Fruit fly (Drosophila melanogaster) whole organism, embryonic: ENCODE results near the gene CG14830.

Experiments used
- Atf3 ChIP-seq: fragments of 200-800 bp; sonication (Bioruptor generic); optimal IDR thresholded peaks from 3 replicates; lab custom pipeline; 2016; ENCODE audit warnings: missing biosample characterization, missing genetic modification characterization
- BtbVII ChIP-seq: fragments of 200-800 bp; sonication (Bioruptor generic); optimal IDR thresholded peaks from 3 replicates; lab custom pipeline; 2017; ENCODE audit warnings: missing biosample characterization, mild to moderate bottlenecking, missing genetic modification characterization
- CG10147 ChIP-seq: fragments of 200-800 bp; sonication (Bioruptor generic); optimal IDR thresholded peaks from 2 replicates; lab custom pipeline; 2019; ENCODE audit warnings: missing biosample characterization, mild to moderate bottlenecking, missing genetic modification characterization, moderate library complexity
- CG10267 ChIP-seq: fragments of 200-800 bp; sonication (Bioruptor generic); optimal IDR thresholded peaks from 2 replicates; lab custom pipeline; 2018; ENCODE audit warnings: missing biosample characterization, mild to moderate bottlenecking, missing genetic modification characterization, moderate library complexity
- CG10565 ChIP-seq: fragments of 200-800 bp; sonication (Bioruptor generic); optimal IDR thresholded peaks from 3 replicates; lab custom pipeline; 2016; ENCODE audit warnings: missing biosample characterization, mild to moderate bottlenecking, missing genetic modification characterization
- CG11560 ChIP-seq: fragments of 200-800 bp; sonication (Bioruptor generic); IDR thresholded peaks from 3 replicates; pipeline ENCODE4 v1.3.6; 2022; ENCODE audit warnings: missing biosample characterization, missing genetic modification characterization
- CG14050 ChIP-seq: fragments of 200-800 bp; sonication (Bioruptor generic); IDR thresholded peaks from 3 replicates; pipeline ENCODE4 v1.3.6; 2022; ENCODE audit warnings: missing biosample characterization, missing genetic modification characterization
- CG14441 ChIP-seq: fragments of 200-800 bp; sonication (Bioruptor generic); IDR thresholded peaks from 2 replicates; pipeline ENCODE4 v1.3.6; 2022; ENCODE audit warnings: missing biosample characterization, missing genetic modification characterization
- CG2678 ChIP-seq: fragments of 200-800 bp; sonication (Bioruptor generic); optimal IDR thresholded peaks from 3 replicates; lab custom pipeline; 2019; ENCODE audit warnings: missing biosample characterization, mild to moderate bottlenecking, missing genetic modification characterization, moderate library complexity
- CG34376 ChIP-seq: fragments of 200-800 bp; sonication (Bioruptor generic); optimal IDR thresholded peaks from 2 replicates; lab custom pipeline; 2018; ENCODE audit warnings: missing biosample characterization, mild to moderate bottlenecking, missing genetic modification characterization
- CG4328 ChIP-seq: fragments of 200-800 bp; sonication (Bioruptor generic); optimal IDR thresholded peaks from 3 replicates; lab custom pipeline; 2017; ENCODE audit warnings: missing biosample characterization, missing genetic modification reagents, missing genetic modification characterization
- CG7745 ChIP-seq: fragments of 200-800 bp; sonication (Bioruptor generic); optimal IDR thresholded peaks from 2 replicates; lab custom pipeline; 2018; ENCODE audit warnings: missing biosample characterization, mild to moderate bottlenecking, missing genetic modification characterization, moderate library complexity
- CG9437 ChIP-seq: fragments of 200-800 bp; sonication (Bioruptor generic); optimal IDR thresholded peaks from 2 replicates; lab custom pipeline; 2018; ENCODE audit warnings: missing biosample characterization, mild to moderate bottlenecking, missing genetic modification characterization
- Dip2 ChIP-seq: fragments of 200-800 bp; sonication (Bioruptor generic); IDR thresholded peaks from 2 replicates; pipeline ENCODE4 v1.3.6; 2022; ENCODE audit warnings: missing biosample characterization, missing genetic modification characterization
- Dll ChIP-seq: fragments of 200-800 bp; sonication (Bioruptor generic); IDR thresholded peaks from 4 replicates; pipeline ENCODE4 v1.3.6; 2022; ENCODE audit warnings: missing biosample characterization, missing genetic modification characterization; ENCODE audit not compliant: partially characterized antibody
- Fer2 ChIP-seq: fragments of 200-800 bp; sonication (Bioruptor generic); optimal IDR thresholded peaks from 2 replicates; lab custom pipeline; 2018; ENCODE audit warnings: missing biosample characterization, mild to moderate bottlenecking, missing genetic modification characterization, moderate library complexity
- HHEX ChIP-seq: fragments of 200-800 bp; sonication (Bioruptor generic); optimal IDR thresholded peaks from 3 replicates; lab custom pipeline; 2017; ENCODE audit warnings: missing biosample characterization, mild to moderate bottlenecking, missing genetic modification characterization, missing genetic modification reagents
- HmgD ChIP-seq: fragments of 200-800 bp; sonication (Bioruptor generic); optimal IDR thresholded peaks from 3 replicates; lab custom pipeline; 2016; ENCODE audit warnings: missing biosample characterization, missing genetic modification characterization
- Hsf ChIP-seq: fragments of 200-800 bp; sonication (Bioruptor generic); optimal IDR thresholded peaks from 3 replicates; lab custom pipeline; 2016; ENCODE audit warnings: missing biosample characterization, missing genetic modification characterization
- Mes4 ChIP-seq: fragments of 200-800 bp; sonication (Bioruptor generic); optimal IDR thresholded peaks from 2 replicates; lab custom pipeline; 2016; ENCODE audit warnings: missing biosample characterization, missing genetic modification characterization
- Ptx1 ChIP-seq: fragments of 200-800 bp; sonication (Bioruptor generic); IDR thresholded peaks from 2 replicates; pipeline ENCODE4 v1.3.6; 2022; ENCODE audit warnings: missing biosample characterization, missing genetic modification characterization
- Scr ChIP-seq: fragments of 200-800 bp; sonication (Bioruptor generic); IDR thresholded peaks from 2 replicates; pipeline ENCODE4 v1.3.6; 2022; ENCODE audit warnings: missing biosample characterization, missing genetic modification characterization; ENCODE audit not compliant: partially characterized antibody
- ara ChIP-seq: fragments of 200-800 bp; sonication (Bioruptor generic); IDR thresholded peaks from 2 replicates; pipeline ENCODE4 v1.3.6; 2022; ENCODE audit warnings: missing biosample characterization, missing genetic modification characterization
- bab2 ChIP-seq: fragments of 200-800 bp; sonication (Bioruptor generic); optimal IDR thresholded peaks from 2 replicates; lab custom pipeline; 2016; ENCODE audit warnings: missing biosample characterization, missing genetic modification characterization
- ci ChIP-seq: fragments of 200-800 bp; sonication (Bioruptor generic); IDR thresholded peaks from 3 replicates; pipeline ENCODE4 v1.3.6; 2022; ENCODE audit warnings: missing biosample characterization, missing genetic modification characterization
- fd64A ChIP-seq: fragments of 200-800 bp; sonication (Bioruptor generic); optimal IDR thresholded peaks from 3 replicates; lab custom pipeline; 2018; ENCODE audit warnings: missing biosample characterization, mild to moderate bottlenecking, missing genetic modification characterization
- fu2 ChIP-seq: fragments of 200-800 bp; sonication (Bioruptor generic); optimal IDR thresholded peaks from 2 replicates; lab custom pipeline; 2016; ENCODE audit warnings: missing biosample characterization, missing genetic modification characterization
- gfzf ChIP-seq: fragments of 200-800 bp; sonication (Bioruptor generic); optimal IDR thresholded peaks from 2 replicates; lab custom pipeline; 2016; ENCODE audit warnings: missing biosample characterization, mild to moderate bottlenecking, missing genetic modification characterization, moderate library complexity
- hb ChIP-seq: fragments of 200-800 bp; sonication (Bioruptor generic); IDR thresholded peaks from 3 replicates; pipeline ENCODE4 v1.3.6; 2022; ENCODE audit warnings: missing biosample characterization, missing genetic modification characterization; ENCODE audit not compliant: partially characterized antibody
- inv ChIP-seq: fragments of 200-800 bp; sonication (Bioruptor generic); IDR thresholded peaks from 2 replicates; pipeline ENCODE4 v1.3.6; 2022; ENCODE audit warnings: missing biosample characterization, missing genetic modification characterization; ENCODE audit not compliant: partially characterized antibody
- maf-S ChIP-seq: fragments of 200-800 bp; sonication (Bioruptor generic); optimal IDR thresholded peaks from 2 replicates; lab custom pipeline; 2016; ENCODE audit warnings: missing biosample characterization, missing genetic modification characterization
- onecut ChIP-seq: fragments of 200-800 bp; sonication (Bioruptor generic); IDR thresholded peaks from 2 replicates; pipeline ENCODE4 v1.3.6; 2022; ENCODE audit warnings: missing biosample characterization, missing genetic modification characterization
- pfk ChIP-seq: fragments of 200-800 bp; sonication (Bioruptor generic); optimal IDR thresholded peaks from 2 replicates; lab custom pipeline; 2018; ENCODE audit warnings: missing biosample characterization, mild to moderate bottlenecking, missing genetic modification characterization, moderate library complexity
- phol ChIP-seq: fragments of 200-800 bp; sonication (Bioruptor generic); optimal IDR thresholded peaks from 3 replicates; lab custom pipeline; 2018; ENCODE audit warnings: missing biosample characterization, mild to moderate bottlenecking, missing genetic modification characterization, moderate library complexity
- sd ChIP-seq: fragments of 200-800 bp; sonication (Bioruptor generic); optimal IDR thresholded peaks from 3 replicates; lab custom pipeline; 2018; ENCODE audit warnings: missing biosample characterization, mild to moderate bottlenecking, missing genetic modification characterization, moderate library complexity
- tll ChIP-seq, 2 experiments: fragments of 200-800 bp in 1 of 2; fragments of >200 bp in 1 of 2; sonication (Bioruptor generic) in 1 of 2; optimal IDR thresholded peaks; 2 replicates each; lab custom pipeline; 2017 to 2019; ENCODE audit warnings: missing biosample characterization in 2 of 2, missing genetic modification characterization in 2 of 2, mild to moderate bottlenecking in 1 of 2, moderate library complexity in 1 of 2
- trh ChIP-seq: fragments of 200-800 bp; sonication (Bioruptor generic); optimal IDR thresholded peaks from 2 replicates; lab custom pipeline; 2016; ENCODE audit warnings: missing biosample characterization, missing genetic modification characterization
- wdn ChIP-seq: fragments of 200-800 bp; sonication (Bioruptor generic); IDR thresholded peaks from 2 replicates; pipeline ENCODE4 v1.3.6; 2022; ENCODE audit warnings: missing biosample characterization, missing genetic modification characterization
- zfh1 ChIP-seq: fragments of 200-800 bp; sonication (Bioruptor generic); IDR thresholded peaks from 3 replicates; pipeline ENCODE4 v1.3.6; 2022; ENCODE audit warnings: missing biosample characterization, missing genetic modification characterization

CG14830 gene

dm6 chr3L:7249167-7249566, 14.6 kb downstream of the CG14830 start, which contains the start of gene Cdc27 (continued):
- no peak for TF ChIP-seq trh (GFP tag; lab: Kevin White, UChicago)
- TF ChIP-seq Atf3 (GFP tag; lab: Kevin White, UChicago), result no peak
- no peak for TF ChIP-seq CG34376 (GFP tag; lab: Kevin White, UChicago)
- TF ChIP-seq pfk (GFP tag; lab: Kevin White, UChicago), result no peak
- peak; percentile 30; the same call in 1 of the 3 replicates for TF ChIP-seq CG11560
- TF ChIP-seq maf-S (GFP tag; lab: Kevin White, UChicago), result peak; percentile 10
- TF ChIP-seq Dip2, result no peak
- TF ChIP-seq CG9437 (GFP tag; lab: Kevin White, UChicago), result no peak
- TF ChIP-seq sd (tag; lab: Kevin White, UChicago), result no peak
- TF ChIP-seq Scr (GFP tag; lab: Robert Waterston, UW), result peak; percentile 84
- TF ChIP-seq zfh1 (GFP tag; lab: Robert Waterston, UW), result peak; percentile 61; the same call in 2 of the 3 replicates
- TF ChIP-seq CG7745, result no peak
- TF ChIP-seq CG14050 (GFP tag; lab: Robert Waterston, UW), result no peak
- TF ChIP-seq inv (GFP tag; lab: Robert Waterston, UW), result peak; percentile 64
- TF ChIP-seq Hsf (GFP tag; lab: Kevin White, UChicago), result peak; percentile 46
- TF ChIP-seq CG2678 (tag; lab: Kevin White, UChicago), result peak; percentile 55
- peak; percentile 66 for TF ChIP-seq phol (tag; lab: Kevin White, UChicago)
- TF ChIP-seq CG14441, result no peak
- peak; percentile 9 for TF ChIP-seq fu2 (GFP tag; lab: Kevin White, UChicago)
- TF ChIP-seq CG10565, result no peak
- TF ChIP-seq onecut (GFP tag; lab: Robert Waterston, UW), result peak; percentile 47
- TF ChIP-seq BtbVII (GFP tag; lab: Kevin White, UChicago), result no peak
- TF ChIP-seq CG4328 (GFP tag; lab: Kevin White, UChicago), result no peak
- peak; percentile 53 for TF ChIP-seq CG10267
- TF ChIP-seq HHEX (GFP tag; lab: Kevin White, UChicago), result no peak
- no peak for TF ChIP-seq bab2
- peak; percentile 61; the same call in 2 of the 3 replicates for TF ChIP-seq hb (GFP tag; lab: Robert Waterston, UW)
- peak; percentile 85 for TF ChIP-seq Dll (GFP tag; lab: Robert Waterston, UW)
- peak; percentile 59 for TF ChIP-seq HmgD
- TF ChIP-seq wdn (GFP tag; lab: Robert Waterston, UW), result no peak
- peak; percentile 32 for TF ChIP-seq CG10147 (GFP tag; lab: Kevin White, UChicago)
- no peak for TF ChIP-seq tll (GFP tag; optimal IDR thresholded peaks at IDR 0.05; lab: Kevin White, UChicago)
- TF ChIP-seq fd64A (GFP tag; lab: Kevin White, UChicago), result no peak
- no peak for TF ChIP-seq ara (GFP tag; lab: Robert Waterston, UW)
- TF ChIP-seq gfzf (GFP tag; lab: Kevin White, UChicago), result peak; percentile 91
- peak; percentile 29; the same call in 1 of the 2 replicates for TF ChIP-seq Ptx1
- TF ChIP-seq ci (GFP tag; lab: Robert Waterston, UW), result peak; percentile 62; the same call in 2 of the 3 replicates
- TF ChIP-seq Fer2 (tag; lab: Kevin White, UChicago), result no peak
- peak; percentile 22 for TF ChIP-seq Mes4 (GFP tag; lab: Kevin White, UChicago)
- TF ChIP-seq, all 482 proteins: peak for 212
